1 fruit fly cellular context compared by ENCODE assay signal in the genomic region with DNA sequence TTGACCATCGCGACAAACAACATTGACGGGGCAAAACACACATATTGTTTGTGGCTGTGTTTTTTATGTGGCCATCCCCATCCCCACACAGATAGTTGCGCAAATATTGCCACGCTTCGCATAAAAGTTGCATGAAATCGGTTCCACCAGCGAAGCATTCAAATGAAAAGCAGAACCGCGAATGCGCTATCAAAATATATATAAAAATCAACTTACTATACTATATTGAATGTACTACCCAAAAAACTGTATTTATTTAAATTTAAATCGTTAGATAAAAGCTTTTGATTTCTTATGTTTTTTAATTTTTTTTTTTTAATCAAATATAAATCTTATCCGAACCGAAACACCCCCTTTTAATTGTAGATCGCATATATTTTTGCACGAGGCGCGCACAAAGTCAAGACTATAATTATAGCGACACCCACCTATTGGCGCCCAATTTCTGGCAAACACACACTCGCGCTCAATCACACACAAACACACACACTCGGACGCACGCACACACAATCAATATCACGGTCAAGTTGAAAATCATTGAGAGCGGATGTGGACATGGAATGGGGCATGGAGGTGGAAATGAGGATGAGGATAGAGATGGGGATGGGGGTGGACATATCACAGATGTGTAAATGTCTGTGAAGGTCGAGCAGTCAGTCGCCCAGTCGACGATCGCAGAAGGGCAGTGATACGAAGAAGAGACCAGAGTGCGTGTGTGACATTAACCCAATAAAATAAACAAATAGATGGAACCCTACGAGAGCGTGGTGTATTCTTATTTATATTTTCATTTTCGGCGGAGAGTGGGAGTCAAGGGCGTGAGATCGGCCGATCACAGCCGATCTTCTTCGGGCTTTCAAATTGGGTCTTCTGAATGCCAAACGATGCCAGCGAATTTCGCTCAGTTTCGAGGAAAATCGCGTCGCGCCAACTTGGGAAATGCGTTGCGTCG.
TF ChIP-seq lines count a peak whose summit lies in the region.

CanA1 (plus strand) TSS at position 902 of the 952 bp plus-strand sequence.

TF ChIP-seq in whole organism, embryonic, 481 proteins besides CTCF, POLR2A, EP300 and RAD21 (continued from another document):
- TF ChIP-seq Bteb2 (GFP tag; optimal IDR thresholded peaks at IDR 0.05; lab: Kevin White, UChicago) = no peak
- no peak for TF ChIP-seq CG8478 (optimal IDR thresholded peaks at IDR 0.05; lab: Kevin White, UChicago)
- TF ChIP-seq Hey (tag; optimal IDR thresholded peaks at IDR 0.05; lab: Kevin White, UChicago) = no peak
- TF ChIP-seq HLH54F (GFP tag; optimal IDR thresholded peaks at IDR 0.05; lab: Kevin White, UChicago) = no peak
- TF ChIP-seq CG9817 (tag; optimal IDR thresholded peaks at IDR 0.05; lab: Kevin White, UChicago) = peak; percentile 3
- no peak for TF ChIP-seq CG2875 (GFP tag; optimal IDR thresholded peaks at IDR 0.05; lab: Kevin White, UChicago)
- TF ChIP-seq tll (GFP tag; optimal IDR thresholded peaks at IDR 0.05; lab: Kevin White, UChicago) = no peak
- no peak for TF ChIP-seq sug (tag; optimal IDR thresholded peaks at IDR 0.05; lab: Kevin White, UChicago)
- 0 out of 2 replicates have a peak, but pooled peaks have one; percentile 15 for TF ChIP-seq crol (GFP tag; IDR thresholded peaks at IDR 0.05; lab: Robert Waterston, UW)
